Worm (Caenorhabditis elegans): ENCODE measurements around the gene cyn-1.

DNA sequence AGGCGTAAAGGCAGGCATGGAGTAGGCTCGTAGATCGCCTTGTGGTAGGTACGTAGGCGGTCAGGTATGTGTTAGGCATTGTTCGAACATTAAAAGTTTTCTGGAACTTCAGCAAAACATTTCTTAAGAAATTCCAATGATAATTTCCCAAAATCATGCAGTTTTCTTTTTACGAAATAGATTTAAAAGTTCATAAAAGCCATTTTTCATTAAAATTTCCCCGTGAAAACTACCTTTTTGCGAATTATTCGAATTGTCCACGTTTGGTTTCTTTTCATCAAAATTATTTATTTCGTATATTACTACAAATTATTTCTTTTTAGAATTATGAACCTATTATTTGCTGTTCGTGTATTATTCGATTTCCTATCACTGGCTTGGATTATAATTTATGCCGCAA is 38.9 kb downstream of the cyn-1 start, which contains the start of gene C15H11.13:
- no peak for TF ChIP-seq lsy-2 (tag; optimal IDR thresholded peaks at IDR 0.05)
- no peak for TF ChIP-seq drap-1 (GFP tag; optimal IDR thresholded peaks at IDR 0.05)
- no peak for TF ChIP-seq mls-2 (tag; optimal IDR thresholded peaks at IDR 0.05)
- TF ChIP-seq unc-39 (tag; optimal IDR thresholded peaks at IDR 0.05): no peak
- TF ChIP-seq nhr-237 (tag; optimal IDR thresholded peaks at IDR 0.05): no peak
- no peak for TF ChIP-seq nhr-76 (tag; optimal IDR thresholded peaks at IDR 0.05)
- TF ChIP-seq snpc-4 (tag; optimal IDR thresholded peaks at IDR 0.05): no peak
- TF ChIP-seq blmp-1 (tag; optimal IDR thresholded peaks at IDR 0.05): no peak
- TF ChIP-seq unc-120 (tag; optimal IDR thresholded peaks at IDR 0.05; ENCODE audit: poor library complexity, severe bottlenecking): no peak
- no peak for TF ChIP-seq nhr-12 (tag; optimal IDR thresholded peaks at IDR 0.05)

All from whole organism, mixed stage, embryonic.